Worm (Caenorhabditis elegans): ENCODE results near the gene Y51A2A.5.

Y51A2A.5 gene

ce11 chrV:18268744-18269143, 29.9 kb upstream of the Y51A2A.5 start, which contains the start of gene fbxa-213:
Gene fbxa-213, minus strand, starts transcription at chrV:18268844.
- TF ChIP-seq unc-62 (GFP tag; optimal IDR thresholded peaks at IDR 0.05 in 1 of 2) = peak in 1 of 2 experiments; percentile 55
- no peak for TF ChIP-seq unc-62 (tag; optimal IDR thresholded peaks at IDR 0.05)
- no peak for TF ChIP-seq zip-2 (tag; optimal IDR thresholded peaks at IDR 0.05)
- TF ChIP-seq dve-1 (tag; optimal IDR thresholded peaks at IDR 0.05; ENCODE audit: insufficient read depth) = no peak
- no peak for TF ChIP-seq daf-8 (GFP tag; IDR thresholded peaks at IDR 0.05)

- TF ChIP-seq F10B5.3 (tag; optimal IDR thresholded peaks at IDR 0.05) (no peak), unc-130 (GFP tag; optimal IDR thresholded peaks at IDR 0.05) (no peak), dpl-1 (GFP tag; optimal IDR thresholded peaks at IDR 0.05) (no peak), lin-39 (tag; optimal IDR thresholded peaks at IDR 0.05) (no peak), unc-62 (GFP tag; optimal IDR thresholded peaks at IDR 0.05 in 1 of 2) (no peak), unc-62 (tag; optimal IDR thresholded peaks at IDR 0.05) (no peak), mxl-3 (GFP tag; optimal IDR thresholded peaks at IDR 0.05) (no peak), attf-4 (tag; optimal IDR thresholded peaks at IDR 0.05) (no peak), T26A8.4 (GFP tag; IDR thresholded peaks at IDR 0.05) (no peak), F49E8.2 (tag; optimal IDR thresholded peaks at IDR 0.05; ENCODE audit: borderline replicate concordance) (no peak), arid-1 (GFP tag; conservative IDR thresholded peaks at IDR 0.05) (no peak), ZK337.2 (GFP tag; IDR thresholded peaks at IDR 0.05) (no peak)
These were observed 28.7 kb upstream of the Y51A2A.5 start, which contains the start of gene skr-6 for ce11 chrV:18269885-18270284. Gene skr-6, minus strand, starts transcription at chrV:18269985.

ce11 chrV:18270403-18270802, 28.2 kb upstream of the Y51A2A.5 start, which contains the start of gene Y37H2C.4:
Gene Y37H2C.4, plus strand, starts transcription at chrV:18270703.
- no peak for TF ChIP-seq nhr-41 (GFP tag; IDR thresholded peaks at IDR 0.05)
- TF ChIP-seq nhr-237 (tag; optimal IDR thresholded peaks at IDR 0.05) = no peak
- no peak for TF ChIP-seq nhr-6 (tag; optimal IDR thresholded peaks at IDR 0.05)
- TF ChIP-seq nhr-11 (tag; optimal IDR thresholded peaks at IDR 0.05) = no peak
- TF ChIP-seq attf-4 (tag; optimal IDR thresholded peaks at IDR 0.05) = no peak
- TF ChIP-seq cey-2 (tag; optimal IDR thresholded peaks at IDR 0.05; ENCODE audit: borderline replicate concordance, insufficient read depth) = no peak
- no peak for TF ChIP-seq ces-1 (GFP tag; optimal IDR thresholded peaks at IDR 0.05)
- no peak for TF ChIP-seq tra-1 (GFP tag; IDR thresholded peaks at IDR 0.05)
- TF ChIP-seq nhr-77 (tag; optimal IDR thresholded peaks at IDR 0.05) = no peak
- TF ChIP-seq T20F7.1 (GFP tag; optimal IDR thresholded peaks at IDR 0.05) = no peak
- no peak for TF ChIP-seq nhr-10 (tag; optimal IDR thresholded peaks at IDR 0.05)
- TF ChIP-seq Y105C5A.15 (GFP tag; IDR thresholded peaks at IDR 0.05) = no peak
- no peak for TF ChIP-seq ceh-20 (GFP tag; IDR thresholded peaks at IDR 0.05)
- no peak for TF ChIP-seq tag-97 (GFP tag; IDR thresholded peaks at IDR 0.05)
- TF ChIP-seq lin-1 (GFP tag; IDR thresholded peaks at IDR 0.05) = no peak

ce11 chrV:18280778-18281177, 17.8 kb upstream of the Y51A2A.5 start, which contains the start of gene Y51A2A.16:
Gene Y51A2A.16, minus strand, starts transcription at chrV:18280878.
- TF ChIP-seq hmg-1.1 (GFP tag; IDR thresholded peaks at IDR 0.05) = no peak
- TF ChIP-seq mxl-2 (GFP tag; conservative IDR thresholded peaks at IDR 0.05) = no peak
- TF ChIP-seq dve-1 (tag; optimal IDR thresholded peaks at IDR 0.05; ENCODE audit: insufficient read depth) = no peak
- no peak for TF ChIP-seq F10B5.3 (tag; optimal IDR thresholded peaks at IDR 0.05)
- no peak for TF ChIP-seq mxl-3 (GFP tag; optimal IDR thresholded peaks at IDR 0.05)
- TF ChIP-seq ceh-20 (GFP tag; IDR thresholded peaks at IDR 0.05) = no peak
- no peak for TF ChIP-seq skn-1 (tag; optimal IDR thresholded peaks at IDR 0.05)

- TF ChIP-seq lin-29 (GFP tag; IDR thresholded peaks at IDR 0.05) (no peak), dpl-1 (GFP tag; optimal IDR thresholded peaks at IDR 0.05) (no peak), nhr-237 (tag; optimal IDR thresholded peaks at IDR 0.05) (no peak), ztf-7 (tag; optimal IDR thresholded peaks at IDR 0.05) (no peak), php-3 (GFP tag; IDR thresholded peaks at IDR 0.05) (no peak), egl-27 (tag; optimal IDR thresholded peaks at IDR 0.05) (no peak), skn-1 (tag; optimal IDR thresholded peaks at IDR 0.05) (no peak), hif-1 (tag; optimal IDR thresholded peaks at IDR 0.05) (no peak), hlh-11 (tag; optimal IDR thresholded peaks at IDR 0.05) (no peak), nhr-6 (tag; optimal IDR thresholded peaks at IDR 0.05) (no peak), nhr-111 (GFP tag; optimal IDR thresholded peaks at IDR 0.05) (no peak), T20F7.1 (GFP tag; optimal IDR thresholded peaks at IDR 0.05) (no peak), D1046.2 (GFP tag; IDR thresholded peaks at IDR 0.05) (no peak), ZK546.5 (tag; optimal IDR thresholded peaks at IDR 0.05) (no peak), aha-1 (tag) (no peak), nhr-77 (tag; optimal IDR thresholded peaks at IDR 0.05) (no peak), zag-1 (tag; optimal IDR thresholded peaks at IDR 0.05) (no peak), nhr-28 (tag; optimal IDR thresholded peaks at IDR 0.05) (no peak)
These were observed 16.0 kb upstream of the Y51A2A.5 start, which contains the start of gene clec-247 for ce11 chrV:18282597-18282996. Gene clec-247, plus strand, starts transcription at chrV:18282897.
